Worm (Caenorhabditis elegans): ENCODE data around the gene Y41D4A.1.

Gene Y41D4A.1

DNA sequence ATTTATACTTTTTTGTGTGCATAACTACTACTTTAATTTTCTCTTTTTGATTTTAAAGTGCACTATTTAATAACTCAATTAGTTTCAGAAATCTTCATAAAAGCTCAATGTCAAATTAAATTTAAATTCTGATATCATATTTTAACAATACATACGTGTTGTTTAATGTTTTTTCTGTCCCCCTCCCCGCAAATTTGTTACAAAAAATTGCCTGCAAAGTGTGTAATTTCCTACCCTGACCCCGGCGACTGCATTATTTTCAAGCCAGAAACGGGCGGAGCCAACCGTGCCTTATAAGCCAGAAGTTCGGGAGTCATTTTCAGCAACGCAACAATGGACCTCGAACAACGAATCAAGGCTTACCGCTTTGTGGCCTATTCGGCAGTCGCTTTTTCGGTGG is 3.7 kb upstream of the Y41D4A.1 start, which contains the start of gene col-108:
Gene col-108, plus strand, starts transcription at position 301 of the 400 bp plus-strand sequence.
- TF ChIP-seq ceh-48 (tag; optimal IDR thresholded peaks at IDR 0.05): no peak
- TF ChIP-seq ceh-2 (tag; optimal IDR thresholded peaks at IDR 0.05): no peak
- no peak for TF ChIP-seq hlh-15 (tag; optimal IDR thresholded peaks at IDR 0.05)
- TF ChIP-seq ceh-6 (GFP tag; optimal IDR thresholded peaks at IDR 0.05): no peak
- no peak for TF ChIP-seq elt-2 (tag; optimal IDR thresholded peaks at IDR 0.05)
- TF ChIP-seq fkh-6 (tag; optimal IDR thresholded peaks at IDR 0.05): no peak
- TF ChIP-seq fax-1 (tag; optimal IDR thresholded peaks at IDR 0.05): no peak
- TF ChIP-seq tbx-7 (tag; optimal IDR thresholded peaks at IDR 0.05): no peak

DNA sequence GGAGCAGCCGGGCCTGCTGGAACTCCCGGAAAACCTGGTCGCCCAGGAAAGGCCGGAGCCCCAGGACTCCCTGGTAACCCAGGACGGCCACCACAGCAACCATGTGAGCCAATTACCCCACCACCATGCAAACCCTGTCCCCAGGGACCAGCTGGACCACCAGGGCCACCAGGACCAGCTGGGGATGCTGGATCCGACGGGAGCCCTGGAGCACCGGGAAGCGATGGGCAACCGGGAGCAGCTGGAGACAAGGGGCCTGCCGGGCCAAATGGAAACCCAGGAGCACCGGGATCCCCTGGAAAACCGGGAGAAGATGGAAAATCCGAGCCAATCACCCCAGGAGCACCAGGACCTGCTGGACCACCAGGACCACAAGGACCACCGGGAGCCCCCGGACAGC is 2.9 kb upstream of the Y41D4A.1 start:
- TF ChIP-seq ceh-6 (GFP tag; optimal IDR thresholded peaks at IDR 0.05) (no peak), fax-1 (tag; optimal IDR thresholded peaks at IDR 0.05) (no peak), madf-2 (tag; optimal IDR thresholded peaks at IDR 0.05) (no peak), tbx-2 (tag; optimal IDR thresholded peaks at IDR 0.05) (no peak), unc-55 (GFP tag; optimal IDR thresholded peaks at IDR 0.05) (no peak), pax-1 (tag; optimal IDR thresholded peaks at IDR 0.05) (no peak), hlh-8 (tag; optimal IDR thresholded peaks at IDR 0.05) (no peak), ets-4 (tag; optimal IDR thresholded peaks at IDR 0.05) (no peak), che-1 (tag; optimal IDR thresholded peaks at IDR 0.05) (no peak), lin-11 (tag; optimal IDR thresholded peaks at IDR 0.05) (no peak), hlh-15 (tag; optimal IDR thresholded peaks at IDR 0.05) (no peak), F13H6.1 (tag; optimal IDR thresholded peaks at IDR 0.05) (no peak), unc-42 (tag; optimal IDR thresholded peaks at IDR 0.05) (no peak), C38D4.7 (GFP tag; optimal IDR thresholded peaks at IDR 0.05) (no peak), ztf-16 (tag; optimal IDR thresholded peaks at IDR 0.05) (no peak), rnt-1 (tag; optimal IDR thresholded peaks at IDR 0.05) (no peak), nfya-1 (tag; optimal IDR thresholded peaks at IDR 0.05) (no peak), nhr-232 (tag; optimal IDR thresholded peaks at IDR 0.05) (no peak), ceh-18 (tag; optimal IDR thresholded peaks at IDR 0.05) (no peak), pha-2 (tag; optimal IDR thresholded peaks at IDR 0.05) (no peak), lim-6 (tag; optimal IDR thresholded peaks at IDR 0.05) (no peak), ceh-19 (GFP tag; optimal IDR thresholded peaks at IDR 0.05) (no peak), pros-1 (tag; optimal IDR thresholded peaks at IDR 0.05) (no peak), ceh-34 (tag; optimal IDR thresholded peaks at IDR 0.05) (peak; percentile 21), ceh-2 (tag; optimal IDR thresholded peaks at IDR 0.05) (no peak), hlh-30 (tag; optimal IDR thresholded peaks at IDR 0.05; ENCODE audit: insufficient read depth) (no peak), Y22D7AL.16 (tag; optimal IDR thresholded peaks at IDR 0.05) (no peak), ceh-45 (GFP tag; IDR thresholded peaks at IDR 0.05) (no peak), K02D7.2 (tag; optimal IDR thresholded peaks at IDR 0.05) (no peak), ttx-3 (tag; optimal IDR thresholded peaks at IDR 0.05) (no peak), ceh-14 (tag; optimal IDR thresholded peaks at IDR 0.05) (no peak), pat-9 (tag; optimal IDR thresholded peaks at IDR 0.05) (no peak), unc-86 (tag; optimal IDR thresholded peaks at IDR 0.05) (no peak), mec-3 (tag; optimal IDR thresholded peaks at IDR 0.05; ENCODE audit: borderline replicate concordance) (peak; percentile 81), npax-4 (tag; optimal IDR thresholded peaks at IDR 0.05) (no peak), sdc-2 (tag; optimal IDR thresholded peaks at IDR 0.05) (peak; percentile 25), syd-9 (tag; optimal IDR thresholded peaks at IDR 0.05) (no peak), dmd-4 (tag; optimal IDR thresholded peaks at IDR 0.05; ENCODE audit: borderline replicate concordance) (no peak), eyg-1 (tag; optimal IDR thresholded peaks at IDR 0.05) (no peak), elt-4 (tag; optimal IDR thresholded peaks at IDR 0.05) (peak; percentile 91), K09A11.1 (tag; optimal IDR thresholded peaks at IDR 0.05; ENCODE audit: insufficient read depth) (no peak), ceh-31 (tag; optimal IDR thresholded peaks at IDR 0.05) (peak; percentile 22), elt-2 (tag; optimal IDR thresholded peaks at IDR 0.05) (no peak), hlh-6 (tag; optimal IDR thresholded peaks at IDR 0.05) (peak; percentile 60), C08G9.2 (tag; optimal IDR thresholded peaks at IDR 0.05) (peak; percentile 18), T23F11.4 (GFP tag; optimal IDR thresholded peaks at IDR 0.05) (no peak)

Data from whole organism, late embryonic.